Worm (Caenorhabditis elegans): ENCODE data around the gene R166.2.
A peak's percentile ranks its signal among the peaks of the same experiment; 100 is the strongest.

R166.2 gene

DNA sequence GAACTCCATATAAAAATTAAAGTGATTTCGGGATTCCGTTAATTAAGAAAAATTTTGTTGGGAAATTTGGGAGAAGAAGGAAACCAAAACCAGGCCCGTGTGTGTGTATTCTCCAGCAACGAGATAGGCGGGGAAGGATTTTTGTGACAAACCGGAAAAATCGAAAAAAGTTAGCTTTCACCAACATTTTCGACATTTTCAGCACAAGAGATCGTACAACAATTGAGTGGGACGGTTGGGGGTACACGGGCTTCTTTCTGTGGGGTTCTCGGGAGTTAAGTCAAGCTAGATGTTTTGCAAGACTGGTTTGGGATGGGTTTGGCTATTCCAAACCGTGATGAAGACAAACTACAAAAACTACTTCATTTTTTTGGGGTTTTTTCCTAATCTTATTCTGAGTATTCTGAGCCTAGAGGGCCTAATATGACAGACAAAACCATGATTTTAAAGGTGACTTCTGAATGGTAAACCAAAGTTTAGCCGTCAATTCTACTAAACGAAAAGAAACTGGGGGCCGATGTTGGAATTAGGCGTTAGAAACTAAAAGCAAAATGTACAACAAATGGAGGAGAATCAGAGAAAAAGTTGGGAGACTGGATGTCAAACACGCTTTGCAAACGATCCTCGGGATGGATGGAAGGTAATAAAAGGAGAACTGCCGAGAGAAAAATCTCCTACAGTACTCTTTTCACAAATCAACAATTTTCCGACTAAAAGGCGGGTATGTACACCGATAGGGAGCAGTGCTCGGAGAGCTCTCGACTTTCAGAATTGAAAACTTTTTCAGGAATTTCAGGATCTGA is 5.4 kb upstream of the R166.2 start (continued):
- no peak for TF ChIP-seq rbr-2 (tag; optimal IDR thresholded peaks at IDR 0.05)
- peak; percentile 66; the same call in 1 of the 2 replicates for TF ChIP-seq arid-1 (GFP tag; conservative IDR thresholded peaks at IDR 0.05)
- peak; percentile 87 for TF ChIP-seq egl-43 (GFP tag; IDR thresholded peaks at IDR 0.05)
- TF ChIP-seq dmd-6 (GFP tag; IDR thresholded peaks at IDR 0.05): peak; percentile 16; the same call in 1 of the 2 replicates
- TF ChIP-seq R02D3.7 (tag; optimal IDR thresholded peaks at IDR 0.05): no peak
- no peak for TF ChIP-seq zip-2 (tag; optimal IDR thresholded peaks at IDR 0.05)
- TF ChIP-seq dmd-9 (GFP tag; IDR thresholded peaks at IDR 0.05): peak; percentile 2; the same call in 1 of the 2 replicates
- no peak for TF ChIP-seq mxl-3 (GFP tag; optimal IDR thresholded peaks at IDR 0.05)
- TF ChIP-seq nhr-76 (tag; optimal IDR thresholded peaks at IDR 0.05): no peak
- TF ChIP-seq vab-7 (GFP tag; IDR thresholded peaks at IDR 0.05): 0 out of 2 replicates have a peak, but pooled peaks have one; percentile 9
- TF ChIP-seq Y48G9A.11 (GFP tag; IDR thresholded peaks at IDR 0.05): peak; percentile 22; the same call in 1 of the 2 replicates
- peak; percentile 39; the same call in 1 of the 2 replicates for TF ChIP-seq tra-1 (GFP tag; IDR thresholded peaks at IDR 0.05)
- no peak for TF ChIP-seq F44E2.7 (GFP tag; IDR thresholded peaks at IDR 0.05)
- TF ChIP-seq F26F4.8 (GFP tag; conservative IDR thresholded peaks at IDR 0.05): 0 out of 2 replicates have a peak, but pooled peaks have one; percentile 6
- TF ChIP-seq Y5F2A.4 (GFP tag; optimal IDR thresholded peaks at IDR 0.05): no peak
- peak; percentile 1 for TF ChIP-seq gei-8 (GFP tag; optimal IDR thresholded peaks at IDR 0.05)

ce11 chrII:10541923-10542486 is 4.5 kb upstream of the R166.2 start, which contains the start of gene pro-1:
Gene pro-1, minus strand, starts transcription at chrII:10541996.
- TF ChIP-seq mxl-3 (GFP tag; optimal IDR thresholded peaks at IDR 0.05): no peak
- TF ChIP-seq ztf-11 (tag; optimal IDR thresholded peaks at IDR 0.05): no peak
- TF ChIP-seq tag-97 (GFP tag; IDR thresholded peaks at IDR 0.05): peak; percentile 72; the same call in 1 of the 2 replicates
- TF ChIP-seq unc-39 (tag; optimal IDR thresholded peaks at IDR 0.05): no peak
- TF ChIP-seq arid-1 (GFP tag; conservative IDR thresholded peaks at IDR 0.05): peak; percentile 92
- TF ChIP-seq ces-1 (GFP tag; optimal IDR thresholded peaks at IDR 0.05): no peak
- TF ChIP-seq vab-7 (GFP tag; IDR thresholded peaks at IDR 0.05): 0 out of 2 replicates have a peak, but pooled peaks have one; percentile 68
- TF ChIP-seq pha-4 (GFP tag; IDR thresholded peaks at IDR 0.05): peak; percentile 87
- TF ChIP-seq pha-4 (tag; optimal IDR thresholded peaks at IDR 0.05): peak; percentile 32
- TF ChIP-seq F10B5.3 (tag; optimal IDR thresholded peaks at IDR 0.05): no peak
- peak; percentile 79 for TF ChIP-seq mes-2 (tag; optimal IDR thresholded peaks at IDR 0.05; ENCODE audit: poor library complexity, severe bottlenecking)
- TF ChIP-seq dmd-9 (GFP tag; IDR thresholded peaks at IDR 0.05): peak; percentile 75; the same call in 1 of the 2 replicates
- TF ChIP-seq egl-43 (GFP tag; IDR thresholded peaks at IDR 0.05): peak; percentile 92
- peak; percentile 96 for TF ChIP-seq ctbp-1 (GFP tag; IDR thresholded peaks at IDR 0.05)
- no peak for TF ChIP-seq nhr-10 (tag; optimal IDR thresholded peaks at IDR 0.05)
- peak; percentile 61 for TF ChIP-seq nhr-11 (tag; optimal IDR thresholded peaks at IDR 0.05)
- no peak for TF ChIP-seq zag-1 (tag; optimal IDR thresholded peaks at IDR 0.05)
- peak; percentile 45 to 73 for TF ChIP-seq madf-5 (GFP tag; IDR thresholded peaks at IDR 0.05)
- no peak for TF ChIP-seq lin-39 (tag; optimal IDR thresholded peaks at IDR 0.05)
- TF ChIP-seq T20F7.1 (GFP tag; optimal IDR thresholded peaks at IDR 0.05): peak; percentile 83
- no peak for TF ChIP-seq mxl-2 (GFP tag; conservative IDR thresholded peaks at IDR 0.05)
- no peak for TF ChIP-seq attf-4 (tag; optimal IDR thresholded peaks at IDR 0.05)
- no peak for TF ChIP-seq unc-130 (GFP tag; optimal IDR thresholded peaks at IDR 0.05)
- no peak for TF ChIP-seq madf-9 (GFP tag; conservative IDR thresholded peaks at IDR 0.05)
- peak; percentile 35; the same call in 1 of the 2 replicates for TF ChIP-seq zip-11 (GFP tag; IDR thresholded peaks at IDR 0.05)
- TF ChIP-seq D1046.2 (GFP tag; IDR thresholded peaks at IDR 0.05): peak; percentile 89; the same call in 1 of the 2 replicates
- TF ChIP-seq nhr-77 (tag; optimal IDR thresholded peaks at IDR 0.05): peak; percentile 72
- TF ChIP-seq ZK337.2 (GFP tag; IDR thresholded peaks at IDR 0.05): peak; percentile 68; the same call in 1 of the 2 replicates
- peak; percentile 78 for TF ChIP-seq daf-19 (GFP tag; conservative IDR thresholded peaks at IDR 0.05)
- TF ChIP-seq rbr-2 (tag; optimal IDR thresholded peaks at IDR 0.05): peak; percentile 62
- peak; percentile 60 for TF ChIP-seq fos-1 (tag; optimal IDR thresholded peaks at IDR 0.05)
- no peak for TF ChIP-seq pqm-1 (tag; optimal IDR thresholded peaks at IDR 0.05)
- no peak for TF ChIP-seq F49E8.2 (tag; optimal IDR thresholded peaks at IDR 0.05; ENCODE audit: borderline replicate concordance)
- peak; percentile 78 for TF ChIP-seq nhr-42 (GFP tag; IDR thresholded peaks at IDR 0.05)
- TF ChIP-seq lim-7 (GFP tag; IDR thresholded peaks at IDR 0.05): peak; percentile 70; the same call in 1 of the 2 replicates
- peak; percentile 56; the same call in 1 of the 2 replicates for TF ChIP-seq Y48G9A.11 (GFP tag; IDR thresholded peaks at IDR 0.05)
- TF ChIP-seq dpl-1 (GFP tag; optimal IDR thresholded peaks at IDR 0.05): peak; percentile 58
- no peak for TF ChIP-seq skn-1 (tag; optimal IDR thresholded peaks at IDR 0.05)
